Worm (Caenorhabditis elegans): Measurements from ENCODE around the gene ZK262.19.

ce11 chrV:18462365-18462837 is 37.0 kb upstream of the ZK262.19 start, which contains the start of gene ZK228.4:
- TF ChIP-seq aly-2 (tag; optimal IDR thresholded peaks at IDR 0.05), result no peak
- TF ChIP-seq unc-62 (GFP tag; optimal IDR thresholded peaks at IDR 0.05), result no peak
- TF ChIP-seq elt-1 (tag; optimal IDR thresholded peaks at IDR 0.05), result no peak
- no peak for TF ChIP-seq nhr-77 (tag; optimal IDR thresholded peaks at IDR 0.05)
- no peak for TF ChIP-seq egl-27 (tag; optimal IDR thresholded peaks at IDR 0.05)
- no peak for TF ChIP-seq nhr-67 (tag; optimal IDR thresholded peaks at IDR 0.05)
- no peak for TF ChIP-seq mml-1 (tag; optimal IDR thresholded peaks at IDR 0.05)

Measured in whole organism, L3 larva.